Fruit fly (Drosophila melanogaster) whole organism, embryonic: Measurements from ENCODE around the gene CG6688.
A peak's percentile ranks its signal among the peaks of the same experiment; 100 is the strongest.

Experiments used
- Asciz ChIP-seq: fragments of 200-800 bp; sonication (Bioruptor generic); optimal IDR thresholded peaks from 2 replicates; lab custom pipeline; 2017; ENCODE audit warnings: missing biosample characterization, mild to moderate bottlenecking, missing genetic modification characterization, missing genetic modification reagents
- Bgb ChIP-seq: fragments of 200-800 bp; sonication (Bioruptor generic); IDR thresholded peaks from 2 replicates; pipeline ENCODE4 v1.3.6; 2022; ENCODE audit warnings: missing biosample characterization, missing genetic modification characterization; ENCODE audit not compliant: partially characterized antibody
- CG10979 ChIP-seq: fragments of 200-800 bp; sonication (Bioruptor generic); optimal IDR thresholded peaks from 2 replicates; lab custom pipeline; 2018; ENCODE audit warnings: missing biosample characterization, mild to moderate bottlenecking, missing genetic modification characterization, moderate library complexity
- CG11456 ChIP-seq: fragments of 200-800 bp; sonication (Bioruptor generic); IDR thresholded peaks from 3 replicates; pipeline ENCODE4 v1.3.6; 2022; ENCODE audit warnings: missing biosample characterization, missing genetic modification characterization
- CG15479 ChIP-seq: fragments of 200-800 bp; sonication (Bioruptor generic); optimal IDR thresholded peaks from 3 replicates; lab custom pipeline; 2019; ENCODE audit warnings: missing biosample characterization, mild to moderate bottlenecking, missing genetic modification characterization, moderate library complexity
- CG15696 ChIP-seq: fragments of 200-800 bp; sonication (Bioruptor generic); optimal IDR thresholded peaks from 2 replicates; lab custom pipeline; 2019; ENCODE audit warnings: missing biosample characterization, mild to moderate bottlenecking, missing genetic modification characterization, moderate library complexity
- CG17361 ChIP-seq: fragments of 200-800 bp; sonication (Bioruptor generic); IDR thresholded peaks from 3 replicates; pipeline ENCODE4 v1.3.6; 2022; ENCODE audit warnings: missing biosample characterization, missing genetic modification characterization
- CG18262 ChIP-seq: fragments of 200-800 bp; optimal IDR thresholded peaks from 3 replicates; lab custom pipeline; 2019; ENCODE audit warnings: missing biosample characterization, mild to moderate bottlenecking, missing genetic modification characterization, moderate library complexity
- CG18619 ChIP-seq: fragments of 200-800 bp; sonication (Bioruptor generic); optimal IDR thresholded peaks from 3 replicates; lab custom pipeline; 2017; ENCODE audit warnings: missing biosample characterization, mild to moderate bottlenecking, missing genetic modification characterization
- CG2199 ChIP-seq: fragments of 200-800 bp; sonication (Bioruptor generic); IDR thresholded peaks from 3 replicates; pipeline ENCODE4 v1.3.6; 2022; ENCODE audit warnings: missing biosample characterization, missing genetic modification characterization
- CG2712 ChIP-seq: fragments of 200-800 bp; optimal IDR thresholded peaks from 3 replicates; lab custom pipeline; 2019; ENCODE audit warnings: missing biosample characterization, mild to moderate bottlenecking, missing genetic modification characterization, moderate library complexity
- CG2889 ChIP-seq: fragments of 200-800 bp; sonication (Bioruptor generic); IDR thresholded peaks from 3 replicates; pipeline ENCODE4 v1.3.6; 2022; ENCODE audit warnings: missing biosample characterization, missing genetic modification characterization
- CG3995 ChIP-seq: fragments of 200-800 bp; sonication (Bioruptor generic); optimal IDR thresholded peaks from 3 replicates; lab custom pipeline; 2016; ENCODE audit warnings: missing biosample characterization, missing genetic modification characterization
- CG5180 ChIP-seq: fragments of 200-800 bp; sonication (Bioruptor generic); optimal IDR thresholded peaks from 3 replicates; lab custom pipeline; 2017; ENCODE audit warnings: missing biosample characterization, missing genetic modification characterization, mild to moderate bottlenecking, moderate library complexity, missing genetic modification reagents
- CG7745 ChIP-seq: fragments of 200-800 bp; sonication (Bioruptor generic); optimal IDR thresholded peaks from 2 replicates; lab custom pipeline; 2018; ENCODE audit warnings: missing biosample characterization, mild to moderate bottlenecking, missing genetic modification characterization, moderate library complexity
- CG7839 ChIP-seq: fragments of 200-800 bp; sonication (Bioruptor generic); optimal IDR thresholded peaks from 3 replicates; lab custom pipeline; 2018; ENCODE audit warnings: missing biosample characterization, mild to moderate bottlenecking, missing genetic modification characterization, moderate library complexity
- CG7928 ChIP-seq: fragments of 200-800 bp; sonication (Bioruptor generic); optimal IDR thresholded peaks from 2 replicates; lab custom pipeline; 2017; ENCODE audit warnings: missing biosample characterization, mild to moderate bottlenecking, missing genetic modification characterization
- CG7963 ChIP-seq: fragments of 200-800 bp; sonication (Bioruptor generic); IDR thresholded peaks from 3 replicates; pipeline ENCODE4 v1.3.6; 2022; ENCODE audit warnings: missing biosample characterization, missing genetic modification characterization; ENCODE audit not compliant: partially characterized antibody
- CoRest ChIP-seq: fragments of 200-800 bp; sonication (Bioruptor generic); optimal IDR thresholded peaks from 3 replicates; lab custom pipeline; 2018; ENCODE audit warnings: missing biosample characterization, mild to moderate bottlenecking, missing genetic modification characterization, moderate library complexity
- D19A ChIP-seq: fragments of 200-800 bp; optimal IDR thresholded peaks from 3 replicates; lab custom pipeline; 2019; ENCODE audit warnings: missing biosample characterization, mild to moderate bottlenecking, missing genetic modification characterization, moderate library complexity
- HLH54F ChIP-seq: fragments of 200-800 bp; sonication (Bioruptor generic); optimal IDR thresholded peaks from 3 replicates; lab custom pipeline; 2016; ENCODE audit warnings: missing biosample characterization, missing genetic modification characterization
- Hand ChIP-seq: fragments of 200-800 bp; sonication (Bioruptor generic); optimal IDR thresholded peaks from 2 replicates; lab custom pipeline; 2017; ENCODE audit warnings: mild to moderate bottlenecking, missing biosample characterization, missing genetic modification reagents, missing genetic modification characterization
- Med ChIP-seq: fragments of 200-800 bp; sonication (Bioruptor generic); peaks from one replicate; lab custom pipeline; 2016; ENCODE audit warnings: missing biosample characterization, missing genetic modification characterization, mild to moderate bottlenecking, inconsistent platforms, moderate library complexity
- Mrtf ChIP-seq: fragments of 200-800 bp; sonication (Bioruptor generic); IDR thresholded peaks from 3 replicates; pipeline ENCODE4 v1.3.6; 2022; ENCODE audit warnings: missing biosample characterization, missing genetic modification characterization
- Opbp ChIP-seq: fragments of 200-800 bp; sonication (Bioruptor generic); IDR thresholded peaks from 3 replicates; pipeline ENCODE4 v1.3.6; 2022; ENCODE audit warnings: missing biosample characterization, missing genetic modification characterization; ENCODE audit not compliant: partially characterized antibody
- Optix ChIP-seq: fragments of 200-800 bp; sonication (Bioruptor generic); IDR thresholded peaks from 3 replicates; pipeline ENCODE4 v1.3.6; 2022; ENCODE audit warnings: missing biosample characterization, missing genetic modification characterization
- Pdp1 ChIP-seq, 2 experiments: fragments of 200-800 bp; sonication (Bioruptor generic); optimal IDR thresholded peaks; 3 replicates each; lab custom pipeline; 2016; ENCODE audit warnings: missing biosample characterization in 2 of 2, missing genetic modification characterization in 2 of 2, mild to moderate bottlenecking in 1 of 2, moderate library complexity in 1 of 2
- Ravus ChIP-seq: fragments of 200-800 bp; sonication (Bioruptor generic); IDR thresholded peaks from 2 replicates; pipeline ENCODE4 v1.3.6; 2022; ENCODE audit warnings: missing biosample characterization, missing genetic modification characterization
- az2 ChIP-seq: fragments of 200-800 bp; sonication (Bioruptor generic); optimal IDR thresholded peaks from 3 replicates; lab custom pipeline; 2016; ENCODE audit warnings: missing biosample characterization, missing genetic modification characterization
- cg ChIP-seq: fragments of 200-800 bp; sonication (Bioruptor generic); optimal IDR thresholded peaks from 3 replicates; lab custom pipeline; 2019; ENCODE audit warnings: missing biosample characterization, mild to moderate bottlenecking, missing genetic modification characterization, moderate library complexity
- crol ChIP-seq: fragments of 200-800 bp; sonication (Bioruptor generic); IDR thresholded peaks from 2 replicates; pipeline ENCODE4 v1.3.6; 2022; ENCODE audit warnings: missing biosample characterization, missing genetic modification characterization
- dmrt11E ChIP-seq: fragments of 200-800 bp; sonication (Bioruptor generic); optimal IDR thresholded peaks from 3 replicates; lab custom pipeline; 2018; ENCODE audit warnings: missing biosample characterization, mild to moderate bottlenecking, missing genetic modification characterization, moderate library complexity
- gem ChIP-seq: fragments of 200-800 bp; sonication (Bioruptor generic); optimal IDR thresholded peaks from 2 replicates; lab custom pipeline; 2019; ENCODE audit warnings: missing biosample characterization, mild to moderate bottlenecking, missing genetic modification characterization, moderate library complexity
- jigr1 ChIP-seq: fragments of 200-800 bp; sonication (Bioruptor generic); IDR thresholded peaks from 3 replicates; pipeline ENCODE4 v1.3.6; 2022; ENCODE audit warnings: missing biosample characterization, missing genetic modification characterization
- lab ChIP-seq: fragments of 200-800 bp; sonication (Bioruptor generic); optimal IDR thresholded peaks from 3 replicates; lab custom pipeline; 2017; ENCODE audit warnings: missing biosample characterization, missing genetic modification characterization, mild to moderate bottlenecking, moderate library complexity, missing genetic modification reagents
- lola ChIP-seq, 3 experiments: fragments of >200 bp in 2 of 3; fragments of 200-800 bp in 1 of 3; sonication (Bioruptor generic) in 1 of 3; optimal IDR thresholded peaks; 2 replicates each; lab custom pipeline; 2017 to 2019; ENCODE audit warnings: missing biosample characterization in 3 of 3, missing genetic modification characterization in 3 of 3, mild to moderate bottlenecking in 1 of 3, moderate library complexity in 1 of 3
- nau ChIP-seq: fragments of 200-800 bp; sonication (Bioruptor generic); optimal IDR thresholded peaks from 3 replicates; lab custom pipeline; 2017; ENCODE audit warnings: missing biosample characterization, mild to moderate bottlenecking, missing genetic modification characterization, missing genetic modification reagents
- nmo ChIP-seq: fragments of 200-800 bp; sonication (Bioruptor generic); optimal IDR thresholded peaks from 2 replicates; lab custom pipeline; 2018; ENCODE audit warnings: missing biosample characterization, mild to moderate bottlenecking, missing genetic modification characterization, moderate library complexity
- onecut ChIP-seq: fragments of 200-800 bp; sonication (Bioruptor generic); IDR thresholded peaks from 2 replicates; pipeline ENCODE4 v1.3.6; 2022; ENCODE audit warnings: missing biosample characterization, missing genetic modification characterization
- ranshi ChIP-seq: fragments of 200-800 bp; sonication (Bioruptor generic); IDR thresholded peaks from 2 replicates; pipeline ENCODE4 v1.3.6; 2022; ENCODE audit warnings: missing biosample characterization, missing genetic modification characterization
- sens ChIP-seq: fragments of 200-800 bp; sonication (Bioruptor generic); peaks from one replicate; lab custom pipeline; 2016; ENCODE audit warnings: missing biosample characterization, missing genetic modification characterization
- tna ChIP-seq: fragments of 200-800 bp; sonication (Bioruptor generic); IDR thresholded peaks from 2 replicates; pipeline ENCODE4 v1.3.6; 2022; ENCODE audit warnings: missing biosample characterization, missing genetic modification characterization; ENCODE audit not compliant: partially characterized antibody

CG6688 gene

DNA sequence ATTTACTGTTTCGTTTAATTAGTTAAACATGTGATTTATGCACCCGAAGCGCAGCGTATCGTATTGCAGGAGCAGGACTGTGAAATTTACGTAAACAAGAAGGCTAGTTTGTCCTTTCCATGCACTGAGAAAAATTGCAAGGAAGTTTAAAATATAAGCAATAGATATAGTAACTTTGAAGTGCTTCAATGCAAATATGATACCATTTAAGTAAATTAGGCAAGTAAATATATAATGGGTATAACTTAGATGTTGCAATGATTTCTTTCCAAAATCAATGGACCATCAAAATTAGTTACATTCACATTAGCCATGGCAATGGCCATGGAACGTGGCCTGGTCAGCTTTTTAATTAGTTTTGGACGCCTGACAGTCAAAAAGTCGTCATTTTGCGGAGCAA is 18.7 kb downstream of the CG6688 start (continued):
- TF ChIP-seq HLH54F (GFP tag; lab: Kevin White, UChicago) (no peak), CG7839 (tag; lab: Kevin White, UChicago) (peak; percentile 1), ranshi (no peak), nau (no peak), CG10979 (tag; lab: Kevin White, UChicago) (peak; percentile 4), jigr1 (GFP tag; lab: Robert Waterston, UW) (no peak), CG15479 (no peak), Hand (GFP tag; lab: Kevin White, UChicago) (no peak), CG2889 (GFP tag; lab: Robert Waterston, UW) (no peak), CG2199 (GFP tag; lab: Robert Waterston, UW) (no peak), onecut (GFP tag; lab: Robert Waterston, UW) (no peak), CG3995 (GFP tag; lab: Kevin White, UChicago) (no peak), CG15696 (tag; lab: Kevin White, UChicago) (peak; percentile 66), lab (no peak), sens (peak; percentile 80), dmrt11E (peak; percentile 38), Ravus (GFP tag; lab: Robert Waterston, UW) (no peak)

DNA sequence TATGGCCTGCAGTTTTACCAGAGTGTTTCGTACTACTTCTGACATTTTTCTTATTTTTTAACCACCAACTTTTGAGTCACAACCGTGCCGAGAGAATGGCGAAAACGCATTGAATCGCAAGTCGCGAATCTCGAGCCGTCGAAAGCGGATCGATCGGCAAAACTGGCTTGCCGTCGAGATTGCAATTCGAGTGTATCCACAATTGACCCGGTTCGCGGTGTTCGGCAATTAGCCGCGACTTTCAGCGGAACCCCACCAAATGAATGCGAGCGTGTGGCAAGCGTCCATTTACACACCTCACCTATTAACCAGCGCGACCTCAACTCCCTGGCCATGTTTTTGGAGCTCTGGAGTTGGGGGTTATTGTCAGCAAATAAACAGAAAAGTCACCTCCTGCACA is 23.3 kb downstream of the CG6688 start, which contains the start of gene CG13833:
Gene CG13833 (minus strand): TSS at position 101 of the 400 bp plus-strand sequence.
- TF ChIP-seq Med (GFP tag; lab: Kevin White, UChicago) (peak; percentile 28), crol (GFP tag; lab: Robert Waterston, UW) (no peak), Bgb (GFP tag; lab: Robert Waterston, UW) (no peak), Optix (GFP tag; lab: Robert Waterston, UW) (no peak), az2 (GFP tag; lab: Kevin White, UChicago) (no peak), CG7745 (tag; lab: Kevin White, UChicago) (no peak), CG7963 (GFP tag; lab: Robert Waterston, UW) (no peak), sens (peak; percentile 8), CG7928 (GFP tag; lab: Kevin White, UChicago) (no peak), tna (GFP tag; lab: Robert Waterston, UW) (no peak), CG18619 (no peak), Pdp1 (GFP tag; optimal IDR thresholded peaks at IDR 0.05; lab: Kevin White, UChicago) (no peak), Opbp (no peak), Mrtf (GFP tag; lab: Robert Waterston, UW) (no peak)

dm6 chr3R:23036321-23036720 is 24.1 kb downstream of the CG6688 start:
- TF ChIP-seq CG18262: peak; percentile 42
- TF ChIP-seq lola (GFP tag; optimal IDR thresholded peaks at IDR 0.05; lab: Kevin White, UChicago): peak in 1 of 3 experiments; percentile 17
- TF ChIP-seq gem (tag; lab: Kevin White, UChicago): peak; percentile 28
- TF ChIP-seq dmrt11E: peak; percentile 33
- no peak for TF ChIP-seq CG5180 (GFP tag; lab: Kevin White, UChicago)
- TF ChIP-seq CG2712: peak; percentile 9
- no peak for TF ChIP-seq cg (GFP tag; lab: Kevin White, UChicago)
- peak; percentile 4 for TF ChIP-seq CoRest (tag; lab: Kevin White, UChicago)
- TF ChIP-seq CG17361 (GFP tag; lab: Robert Waterston, UW): 0 out of 3 replicates have a peak, but pooled peaks have one; percentile 23
- TF ChIP-seq D19A: peak; percentile 86
- TF ChIP-seq nmo: peak; percentile 15
- TF ChIP-seq Asciz (GFP tag; lab: Kevin White, UChicago): no peak
- TF ChIP-seq CG11456: no peak
